Worm (Caenorhabditis elegans) whole organism, L1 larva: ENCODE measurements around the gene T04A8.13.
A peak's percentile ranks its signal among the peaks of the same experiment; 100 is the strongest.

Source experiments
- C04F5.9 ChIP-seq: sonication (generic microtip); optimal IDR thresholded peaks from 2 replicates; lab custom pipeline; 2016; ENCODE audit warnings: missing genetic modification characterization, missing compliant biosample characterization
- C16A3.4 ChIP-seq: fragments of 150-350 bp; optimal IDR thresholded peaks from 2 replicates; lab custom pipeline; 2014; ENCODE audit warnings: missing biosample characterization, missing genetic modification characterization
- C34B4.2 ChIP-seq: sonication (generic microtip); optimal IDR thresholded peaks from 2 replicates; lab custom pipeline; 2017; ENCODE audit warnings: mild to moderate bottlenecking, missing genetic modification characterization, missing compliant biosample characterization
- Y116A8C.19 ChIP-seq: sonication (generic microtip); optimal IDR thresholded peaks from 2 replicates; lab custom pipeline; 2016; ENCODE audit warnings: missing compliant biosample characterization, missing genetic modification characterization, borderline replicate concordance
- aha-1 ChIP-seq: fragments of 150-350 bp; optimal IDR thresholded peaks from 2 replicates; lab custom pipeline; 2014; ENCODE audit warnings: missing biosample characterization, missing genetic modification characterization
- alr-1 ChIP-seq: fragments of 200-800 bp; sonication (Bioruptor generic); optimal IDR thresholded peaks from 2 replicates; lab custom pipeline; 2018; ENCODE audit warnings: borderline replicate concordance, mild to moderate bottlenecking, missing genetic modification characterization, missing compliant biosample characterization
- ama-1 ChIP-seq: fragments of 150-350 bp; optimal IDR thresholded peaks from 2 replicates; lab custom pipeline; 2014
- blmp-1 ChIP-seq: fragments of 150-350 bp; optimal IDR thresholded peaks from 2 replicates; lab custom pipeline; 2014; ENCODE audit warnings: missing biosample characterization, missing genetic modification characterization
- ceh-63 ChIP-seq: fragments of 200-800 bp; sonication (Bioruptor generic); optimal IDR thresholded peaks from 2 replicates; lab custom pipeline; 2018; ENCODE audit warnings: mild to moderate bottlenecking, missing genetic modification characterization, missing compliant biosample characterization
- ceh-8 ChIP-seq: fragments of 200-800 bp; sonication (Bioruptor generic); optimal IDR thresholded peaks from 2 replicates; lab custom pipeline; 2018; ENCODE audit warnings: mild to moderate bottlenecking, missing genetic modification characterization, moderate library complexity, missing compliant biosample characterization
- ceh-88 ChIP-seq: fragments of 200-800 bp; sonication (Bioruptor generic); IDR thresholded peaks from 2 replicates; pipeline ENCODE4 v1.3.6; 2022; ENCODE audit warnings: missing genetic modification characterization, missing compliant biosample characterization
- ces-1 ChIP-seq: fragments of 150-350 bp; optimal IDR thresholded peaks from 2 replicates; lab custom pipeline; 2014; ENCODE audit warnings: missing biosample characterization, missing genetic modification reagents, missing genetic modification characterization
- dsc-1 ChIP-seq: sonication (generic microtip); optimal IDR thresholded peaks from 2 replicates; lab custom pipeline; 2016; ENCODE audit warnings: mild to moderate bottlenecking, missing genetic modification characterization, missing compliant biosample characterization
- efl-3 ChIP-seq: fragments of 200-800 bp; sonication (Bioruptor generic); optimal IDR thresholded peaks from 2 replicates; lab custom pipeline; 2018; ENCODE audit warnings: mild to moderate bottlenecking, missing genetic modification characterization, missing compliant biosample characterization
- elt-3 ChIP-seq, 6 experiments: fragments of 150-350 bp in 1 of 6; sonication (generic microtip); optimal IDR thresholded peaks; 2 replicates each; lab custom pipeline; 2017 to 2018; ENCODE audit warnings: missing biosample characterization in 6 of 6, missing genetic modification characterization in 6 of 6, inconsistent platforms in 1 of 6
- fkh-10 ChIP-seq: sonication (generic microtip); optimal IDR thresholded peaks from 2 replicates; lab custom pipeline; 2017; ENCODE audit warnings: missing biosample characterization, missing genetic modification reagents, missing genetic modification characterization
- fkh-8 ChIP-seq: sonication (generic microtip); optimal IDR thresholded peaks from 2 replicates; lab custom pipeline; 2016; ENCODE audit warnings: mild to moderate bottlenecking, missing genetic modification characterization, missing compliant biosample characterization
- grh-1 ChIP-seq: fragments of 200-800 bp; sonication (Bioruptor generic); IDR thresholded peaks from 2 replicates; pipeline ENCODE4 v1.3.6; 2022; ENCODE audit warnings: missing genetic modification reagents, missing genetic modification characterization, missing compliant biosample characterization
- hlh-4 ChIP-seq: sonication (generic microtip); optimal IDR thresholded peaks from 2 replicates; lab custom pipeline; 2016; ENCODE audit warnings: mild to moderate bottlenecking, missing genetic modification characterization, missing compliant biosample characterization
- hpl-2 ChIP-seq: fragments of 150-350 bp; optimal IDR thresholded peaks from 2 replicates; lab custom pipeline; 2014; ENCODE audit warnings: missing biosample characterization, missing genetic modification reagents, missing genetic modification characterization
- isw-1 ChIP-seq: fragments of 200-800 bp; sonication (Bioruptor generic); IDR thresholded peaks from 2 replicates; pipeline ENCODE4 v1.3.6; 2022; ENCODE audit warnings: missing genetic modification characterization, missing compliant biosample characterization
- lin-39 ChIP-seq: fragments of 150-350 bp; optimal IDR thresholded peaks from 2 replicates; lab custom pipeline; 2014; ENCODE audit warnings: missing biosample characterization, missing genetic modification reagents, missing genetic modification characterization
- lsy-2 ChIP-seq, 2 experiments: fragments of 150-350 bp; optimal IDR thresholded peaks; 2 replicates each; lab custom pipeline; 2014; ENCODE audit warnings: missing biosample characterization in 2 of 2, missing genetic modification characterization in 2 of 2
- mdl-1 ChIP-seq, 2 experiments: fragments of 150-350 bp; optimal IDR thresholded peaks; 2 replicates each; lab custom pipeline; 2014 to 2017; ENCODE audit warnings: missing biosample characterization in 2 of 2, missing genetic modification characterization in 2 of 2, inconsistent platforms in 1 of 2
- nhr-11 ChIP-seq: fragments of 150-350 bp; optimal IDR thresholded peaks from 2 replicates; lab custom pipeline; 2014; ENCODE audit warnings: missing biosample characterization, missing genetic modification characterization
- nhr-12 ChIP-seq: sonication (generic microtip); optimal IDR thresholded peaks from 2 replicates; lab custom pipeline; 2017; ENCODE audit warnings: missing biosample characterization, missing genetic modification characterization
- nhr-237 ChIP-seq: fragments of 150-350 bp; optimal IDR thresholded peaks from 2 replicates; lab custom pipeline; 2014; ENCODE audit warnings: missing biosample characterization, missing genetic modification characterization
- nhr-28 ChIP-seq: fragments of 150-350 bp; optimal IDR thresholded peaks from 2 replicates; lab custom pipeline; 2014; ENCODE audit warnings: missing biosample characterization, missing genetic modification characterization
- nhr-71 ChIP-seq: sonication (generic microtip); optimal IDR thresholded peaks from 2 replicates; lab custom pipeline; 2016; ENCODE audit warnings: mild to moderate bottlenecking, missing genetic modification characterization, moderate library complexity, missing compliant biosample characterization
- nhr-77 ChIP-seq: fragments of 150-350 bp; optimal IDR thresholded peaks from 2 replicates; lab custom pipeline; 2014; ENCODE audit warnings: missing biosample characterization, missing genetic modification characterization
- nhr-84 ChIP-seq: sonication (generic microtip); optimal IDR thresholded peaks from 2 replicates; lab custom pipeline; 2017; ENCODE audit warnings: missing biosample characterization, missing genetic modification characterization
- nhr-85 ChIP-seq: sonication (generic microtip); peaks from one replicate; lab custom pipeline; 2016; ENCODE audit warnings: missing genetic modification characterization, inconsistent platforms, missing compliant biosample characterization
- nhr-90 ChIP-seq: sonication (generic microtip); optimal IDR thresholded peaks from 2 replicates; lab custom pipeline; 2016; ENCODE audit warnings: mild to moderate bottlenecking, missing genetic modification characterization, missing compliant biosample characterization; ENCODE audit not compliant: poor library complexity
- pax-3 ChIP-seq: fragments of 200-800 bp; sonication (Bioruptor generic); optimal IDR thresholded peaks from 2 replicates; lab custom pipeline; 2018; ENCODE audit warnings: mild to moderate bottlenecking, missing genetic modification characterization, moderate library complexity, missing compliant biosample characterization
- pqm-1 ChIP-seq: sonication (generic microtip); optimal IDR thresholded peaks from 3 replicates; lab custom pipeline; 2017; ENCODE audit warnings: missing biosample characterization, missing genetic modification characterization
- rnt-1 ChIP-seq: sonication (generic microtip); optimal IDR thresholded peaks from 2 replicates; lab custom pipeline; 2016; ENCODE audit warnings: mild to moderate bottlenecking, missing genetic modification characterization, moderate library complexity, missing compliant biosample characterization
- skn-1 ChIP-seq: fragments of 150-350 bp; optimal IDR thresholded peaks from 2 replicates; lab custom pipeline; 2014; ENCODE audit warnings: missing biosample characterization, missing genetic modification characterization
- snu-23 ChIP-seq: sonication (generic microtip); optimal IDR thresholded peaks from 2 replicates; lab custom pipeline; 2016; ENCODE audit warnings: missing genetic modification characterization, missing compliant biosample characterization
- sptf-1 ChIP-seq: fragments of 150-350 bp; optimal IDR thresholded peaks from 2 replicates; lab custom pipeline; 2014; ENCODE audit warnings: missing biosample characterization, missing genetic modification characterization
- tlp-1 ChIP-seq: fragments of 150-350 bp; optimal IDR thresholded peaks from 2 replicates; lab custom pipeline; 2014; ENCODE audit warnings: missing biosample characterization, missing genetic modification characterization
- unc-86 ChIP-seq: sonication (generic microtip); optimal IDR thresholded peaks from 2 replicates; lab custom pipeline; 2016; ENCODE audit warnings: missing genetic modification characterization, missing compliant biosample characterization
- unc-98 ChIP-seq: fragments of 200-800 bp; sonication (Bioruptor generic); IDR thresholded peaks from 2 replicates; pipeline ENCODE4 v1.3.6; 2022; ENCODE audit warnings: missing genetic modification characterization, missing compliant biosample characterization
- vab-15 ChIP-seq: sonication (generic microtip); optimal IDR thresholded peaks from 2 replicates; lab custom pipeline; 2017; ENCODE audit warnings: missing genotype, mild to moderate bottlenecking, missing genetic modification characterization, missing compliant biosample characterization
- xbp-1 ChIP-seq: sonication (generic microtip); optimal IDR thresholded peaks from 2 replicates; lab custom pipeline; 2016; ENCODE audit warnings: missing genetic modification characterization, missing compliant biosample characterization
- zip-4 ChIP-seq: fragments of 200-800 bp; sonication (Bioruptor generic); optimal IDR thresholded peaks from 2 replicates; lab custom pipeline; 2018; ENCODE audit warnings: mild to moderate bottlenecking, missing genetic modification characterization, moderate library complexity, missing compliant biosample characterization

Gene T04A8.13

ce11 chrIII:4740820-4741219 is 34.0 kb downstream of the T04A8.13 start (continued):
- TF ChIP-seq alr-1 (tag; lab: Kevin White, UChicago) (no peak), isw-1 (GFP tag; lab: Robert Waterston, UW) (no peak), nhr-84 (tag; lab: Kevin White, UChicago) (no peak), ceh-8 (GFP tag; lab: Kevin White, UChicago) (no peak), ama-1 (lab: Kevin White, UChicago) (no peak), C34B4.2 (tag; lab: Kevin White, UChicago) (no peak), ceh-63 (no peak), rnt-1 (tag; lab: Kevin White, UChicago) (peak; percentile 23), nhr-90 (tag; lab: Kevin White, UChicago) (no peak), C16A3.4 (tag; lab: Kevin White, UChicago) (peak; percentile 1), pax-3 (no peak), nhr-85 (tag; lab: Kevin White, UChicago) (no peak), nhr-11 (tag; lab: Kevin White, UChicago) (no peak), unc-98 (GFP tag; lab: Robert Waterston, UW) (no peak), ces-1 (GFP tag; lab: Kevin White, UChicago) (no peak), unc-86 (tag; lab: Kevin White, UChicago) (no peak), nhr-12 (tag; lab: Kevin White, UChicago) (no peak), zip-4 (GFP tag; lab: Kevin White, UChicago) (no peak), sptf-1 (tag; lab: Kevin White, UChicago) (no peak), hlh-4 (tag; lab: Kevin White, UChicago) (no peak), mdl-1 (tag; optimal IDR thresholded peaks at IDR 0.05; lab: Kevin White, UChicago) (peak in 1 of 2 experiments; percentile 4), pqm-1 (tag; lab: Kevin White, UChicago) (no peak), snu-23 (GFP tag; lab: Kevin White, UChicago) (peak; percentile 42), nhr-28 (tag; lab: Kevin White, UChicago) (no peak), nhr-71 (tag; lab: Kevin White, UChicago) (peak; percentile 3), tlp-1 (tag; lab: Kevin White, UChicago) (no peak), blmp-1 (peak; percentile 67), C04F5.9 (tag; lab: Kevin White, UChicago) (no peak), fkh-8 (tag; lab: Kevin White, UChicago) (no peak), skn-1 (tag; lab: Kevin White, UChicago) (no peak), dsc-1 (tag; lab: Kevin White, UChicago) (no peak), efl-3 (GFP tag; lab: Kevin White, UChicago) (no peak), Y116A8C.19 (no peak), lsy-2 (tag; optimal IDR thresholded peaks at IDR 0.05; lab: Kevin White, UChicago) (peak in 1 of 2 experiments; percentile 31), nhr-77 (tag; lab: Kevin White, UChicago) (no peak), ceh-88 (GFP tag; lab: Robert Waterston, UW) (no peak), lin-39 (no peak), vab-15 (tag; lab: Kevin White, UChicago) (no peak), xbp-1 (no peak), hpl-2 (GFP tag; lab: Kevin White, UChicago) (no peak), fkh-10 (no peak), nhr-237 (no peak), grh-1 (no peak), aha-1 (tag; lab: Kevin White, UChicago) (no peak), elt-3 (tag; optimal IDR thresholded peaks at IDR 0.05; lab: Kevin White, UChicago) (peak in 3 of 6 experiments; percentile 12 to 82 (median 23))
- TF ChIP-seq, all 84 proteins: peak for 12
